Fruit fly (Drosophila melanogaster): ENCODE data around the gene SP555.
A peak's percentile ranks its signal among the peaks of the same experiment; 100 is the strongest.

Gene SP555

DNA sequence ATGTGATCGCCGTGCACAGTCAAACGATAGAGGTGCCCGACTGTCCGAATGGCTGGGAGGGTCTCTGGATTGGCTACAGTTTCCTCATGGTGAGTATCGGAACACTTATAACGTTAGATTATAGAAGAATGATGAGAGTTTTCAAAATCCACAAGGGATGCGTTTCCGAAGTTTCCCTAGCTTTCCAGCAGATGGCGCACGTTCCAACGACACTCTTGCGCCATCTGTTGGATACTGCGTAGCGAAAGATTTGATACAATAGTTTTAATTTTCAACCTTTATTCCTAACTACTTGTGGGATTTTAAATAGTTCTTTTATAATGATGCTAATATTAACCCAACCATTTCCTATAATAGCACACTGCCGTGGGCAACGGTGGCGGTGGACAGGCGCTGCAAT is 1.4 kb upstream of the SP555 start:
- TF ChIP-seq CG17806 (tag; optimal IDR thresholded peaks at IDR 0.05) (no peak), EcR (GFP tag; optimal IDR thresholded peaks at IDR 0.05) (no peak), CG8159 (tag; optimal IDR thresholded peaks at IDR 0.05) (no peak), Ets98B (GFP tag; IDR thresholded peaks at IDR 0.05) (no peak), D1 (tag; optimal IDR thresholded peaks at IDR 0.05) (no peak), CG4496 (GFP tag; IDR thresholded peaks at IDR 0.05) (no peak), CG10348 (GFP tag; IDR thresholded peaks at IDR 0.05) (no peak), CG32121 (GFP tag; IDR thresholded peaks at IDR 0.05) (no peak), CG14655 (GFP tag; optimal IDR thresholded peaks at IDR 0.05) (no peak), gl (tag; optimal IDR thresholded peaks at IDR 0.05) (no peak), fd96Ca (GFP tag; IDR thresholded peaks at IDR 0.05) (no peak), Snoo (tag; optimal IDR thresholded peaks at IDR 0.05) (no peak), CG13204 (GFP tag; optimal IDR thresholded peaks at IDR 0.05) (no peak), Pif1A (GFP tag; optimal IDR thresholded peaks at IDR 0.05) (no peak), CG15710 (tag; optimal IDR thresholded peaks at IDR 0.05) (no peak)

DNA sequence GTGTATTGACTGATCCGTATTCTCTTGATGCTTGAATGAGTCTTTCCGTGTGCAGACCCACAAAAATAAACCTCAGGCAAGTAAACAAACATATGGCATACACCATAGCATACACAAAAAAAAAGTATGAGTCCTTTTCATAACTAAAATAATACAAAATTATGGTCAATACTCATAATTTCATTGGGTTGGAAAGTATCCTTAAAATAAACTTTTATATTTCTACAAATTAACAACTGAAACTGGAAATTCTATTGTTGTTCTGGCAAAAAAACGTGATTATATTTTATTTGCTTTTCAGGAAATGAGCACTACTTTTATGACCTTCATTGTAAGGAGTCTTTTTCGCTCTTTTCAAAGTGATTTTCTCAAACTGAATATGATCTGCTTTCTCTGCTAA is 4.6 kb downstream of the SP555 start:
- TF ChIP-seq CG14655 (GFP tag; optimal IDR thresholded peaks at IDR 0.05), result no peak
- TF ChIP-seq CG8159 (tag; optimal IDR thresholded peaks at IDR 0.05), result peak; percentile 14

DNA sequence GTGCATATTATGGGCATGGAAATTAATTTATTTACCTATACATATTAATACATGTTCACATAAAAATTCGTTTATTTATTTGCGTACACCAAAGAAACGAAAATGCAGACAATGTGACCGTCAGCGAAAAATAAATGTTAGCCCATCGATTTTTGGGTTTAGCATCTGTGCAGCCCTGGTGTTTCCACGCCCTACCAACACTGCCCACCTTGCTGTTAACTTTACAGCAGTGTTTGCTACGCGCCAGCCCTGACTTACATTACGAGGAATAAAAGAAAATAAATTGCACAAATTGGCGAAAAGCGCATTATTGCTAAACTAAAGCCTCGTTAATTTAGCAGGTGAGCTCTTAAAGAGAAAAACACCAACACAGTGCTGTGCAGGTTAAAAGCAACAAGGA is 5.5 kb downstream of the SP555 start, which contains the start of the genes CG33995, CG44000 and CG44001:
CG33995 (plus strand) TSS at position 228 of the 400 bp plus-strand sequence.
CG44000 (plus strand) TSS at position 228 of the 400 bp plus-strand sequence.
CG44001 (plus strand) TSS at position 228 of the 400 bp plus-strand sequence.
- TF ChIP-seq CG12605 (GFP tag; IDR thresholded peaks at IDR 0.05), result no peak
- TF ChIP-seq CG14655 (GFP tag; optimal IDR thresholded peaks at IDR 0.05), result peak; percentile 1
- TF ChIP-seq CG17806 (tag; optimal IDR thresholded peaks at IDR 0.05), result no peak
- TF ChIP-seq CG4496 (GFP tag; IDR thresholded peaks at IDR 0.05), result peak; percentile 41; the same call in 2 of the 3 replicates
- no peak for TF ChIP-seq CG32121 (GFP tag; IDR thresholded peaks at IDR 0.05)
- TF ChIP-seq Pif1A (GFP tag; optimal IDR thresholded peaks at IDR 0.05), result peak; percentile 7
- peak; percentile 18 for TF ChIP-seq CG15710 (tag; optimal IDR thresholded peaks at IDR 0.05)
- no peak for TF ChIP-seq CG13204 (GFP tag; optimal IDR thresholded peaks at IDR 0.05)
- no peak for TF ChIP-seq EcR (GFP tag; optimal IDR thresholded peaks at IDR 0.05)
- peak; percentile 3 for TF ChIP-seq D1 (tag; optimal IDR thresholded peaks at IDR 0.05)
- TF ChIP-seq rn (GFP tag; IDR thresholded peaks at IDR 0.05), result no peak
- 0 out of 3 replicates have a peak, but pooled peaks have one; percentile 43 for TF ChIP-seq fd96Ca (GFP tag; IDR thresholded peaks at IDR 0.05)
- TF ChIP-seq gl (tag; optimal IDR thresholded peaks at IDR 0.05), result no peak
- peak; percentile 6 for TF ChIP-seq Snoo (tag; optimal IDR thresholded peaks at IDR 0.05)
- TF ChIP-seq Ets98B (GFP tag; IDR thresholded peaks at IDR 0.05), result peak; percentile 5
- TF ChIP-seq Pif1B (GFP tag; optimal IDR thresholded peaks at IDR 0.05), result peak; percentile 0
- peak; percentile 32 for TF ChIP-seq CG8159 (tag; optimal IDR thresholded peaks at IDR 0.05)

DNA sequence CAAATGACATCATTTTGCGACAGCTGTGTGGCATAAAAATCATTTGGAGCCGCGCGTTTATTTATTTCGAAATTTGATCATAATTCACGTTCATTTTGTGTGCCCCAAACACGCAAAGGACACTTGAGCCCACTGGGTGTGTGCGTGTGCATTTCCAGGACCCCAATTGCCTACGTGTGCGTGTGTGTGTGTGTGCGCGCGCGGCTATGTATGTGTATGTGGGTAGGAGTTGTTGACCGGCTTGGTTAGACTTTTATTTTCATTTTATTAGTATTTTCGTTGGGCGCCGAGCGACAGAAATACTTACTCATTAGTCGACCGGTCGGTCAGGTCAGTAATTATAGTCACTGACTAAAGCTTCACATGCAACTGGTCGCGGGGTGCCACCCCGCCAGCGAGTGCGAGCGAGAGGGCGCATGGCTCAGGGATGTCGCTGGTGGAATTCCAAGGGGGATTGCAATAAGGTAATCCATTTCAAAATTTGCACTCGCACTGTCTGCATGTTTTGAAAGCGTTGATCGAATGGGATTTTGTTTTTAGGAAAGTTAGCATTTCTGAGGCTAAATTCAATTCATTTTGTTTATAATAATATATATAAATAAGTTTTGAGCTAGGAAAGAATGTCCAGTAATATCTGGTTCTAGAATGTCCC is 6.1 kb downstream of the SP555 start:
- TF ChIP-seq CG12605 (GFP tag; IDR thresholded peaks at IDR 0.05) (peak; percentile 68), fd96Ca (GFP tag; IDR thresholded peaks at IDR 0.05) (peak; percentile 87), CG13204 (GFP tag; optimal IDR thresholded peaks at IDR 0.05) (peak; percentile 40), Snoo (tag; optimal IDR thresholded peaks at IDR 0.05) (peak; percentile 46), CG10348 (GFP tag; IDR thresholded peaks at IDR 0.05) (0 out of 2 replicates have a peak, but pooled peaks have one; percentile 36), gl (tag; optimal IDR thresholded peaks at IDR 0.05) (peak; percentile 27), Pif1B (GFP tag; optimal IDR thresholded peaks at IDR 0.05) (peak; percentile 66), Pif1A (GFP tag; optimal IDR thresholded peaks at IDR 0.05) (peak; percentile 80), CG15710 (tag; optimal IDR thresholded peaks at IDR 0.05) (peak; percentile 61), Ets98B (GFP tag; IDR thresholded peaks at IDR 0.05) (peak; percentile 82), CG17806 (tag; optimal IDR thresholded peaks at IDR 0.05) (peak; percentile 61), CG34367 (tag; optimal IDR thresholded peaks at IDR 0.05) (peak; percentile 27), D1 (tag; optimal IDR thresholded peaks at IDR 0.05) (no peak), rn (GFP tag; IDR thresholded peaks at IDR 0.05) (no peak), CG8159 (tag; optimal IDR thresholded peaks at IDR 0.05) (peak; percentile 51), CG14655 (GFP tag; optimal IDR thresholded peaks at IDR 0.05) (peak; percentile 79), EcR (GFP tag; optimal IDR thresholded peaks at IDR 0.05) (peak; percentile 87), CG8301 (tag; optimal IDR thresholded peaks at IDR 0.05) (peak; percentile 60), CG4496 (GFP tag; IDR thresholded peaks at IDR 0.05) (peak; percentile 88), CG32121 (GFP tag; IDR thresholded peaks at IDR 0.05) (peak; percentile 82), CG9948 (tag; optimal IDR thresholded peaks at IDR 0.05) (peak; percentile 60)

DNA sequence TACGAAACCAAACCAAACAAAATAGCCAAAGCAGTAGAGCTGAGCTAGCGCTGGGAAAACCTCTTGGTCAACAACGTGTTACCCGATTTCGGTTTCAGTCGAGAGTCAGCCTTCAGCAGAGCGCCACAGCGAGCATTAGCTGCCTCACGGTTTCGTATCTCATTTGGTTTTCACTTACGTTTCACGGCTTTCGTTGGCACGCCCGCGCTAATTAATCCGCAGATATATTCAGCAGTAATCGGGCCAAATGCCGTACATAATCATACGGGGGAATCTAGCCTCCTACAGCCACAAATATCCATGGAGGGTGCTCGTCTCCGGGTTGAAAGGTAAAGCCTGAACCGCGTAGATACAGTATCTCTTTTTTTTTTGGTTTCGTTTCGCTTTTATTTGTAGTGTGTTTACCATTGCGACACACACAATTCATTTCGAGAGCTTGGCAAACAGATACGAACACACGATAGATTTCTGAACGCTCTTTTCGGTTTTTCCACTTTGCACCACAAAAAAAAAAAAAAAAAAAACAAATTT is 6.9 kb downstream of the SP555 start, which contains the start of gene CG31650:
CG31650 (minus strand) TSS at position 352 of the 531 bp plus-strand sequence.
- no peak for TF ChIP-seq CG9948 (tag; optimal IDR thresholded peaks at IDR 0.05)
- no peak for TF ChIP-seq CG17806 (tag; optimal IDR thresholded peaks at IDR 0.05)
- no peak for TF ChIP-seq Snoo (tag; optimal IDR thresholded peaks at IDR 0.05)
- no peak; the same call in 2 of the 3 replicates for TF ChIP-seq fd96Ca (GFP tag; IDR thresholded peaks at IDR 0.05)
- TF ChIP-seq CG8159 (tag; optimal IDR thresholded peaks at IDR 0.05), result no peak
- 0 out of 3 replicates have a peak, but pooled peaks have one; percentile 33 for TF ChIP-seq CG4496 (GFP tag; IDR thresholded peaks at IDR 0.05)
- no peak for TF ChIP-seq Pif1B (GFP tag; optimal IDR thresholded peaks at IDR 0.05)
